Fruit fly (Drosophila melanogaster) whole organism, adult: ENCODE data around the gene CG14160.

Experiments
- CG11617 ChIP-seq: fragments of 200-800 bp; sonication (Bioruptor generic); optimal IDR thresholded peaks from 2 replicates; lab custom pipeline; 2017; ENCODE audit warnings: mild to moderate bottlenecking, missing biosample characterization, missing genetic modification reagents, missing genetic modification characterization
- CG12768 ChIP-seq: fragments of 200-800 bp; sonication (Bioruptor generic); optimal IDR thresholded peaks from 2 replicates; lab custom pipeline; 2017; ENCODE audit warnings: missing biosample characterization, missing genetic modification characterization, mild to moderate bottlenecking, moderate library complexity, missing genetic modification reagents
- CG14711 ChIP-seq: fragments of 200-800 bp; sonication (Bioruptor generic); optimal IDR thresholded peaks from 2 replicates; lab custom pipeline; 2018; ENCODE audit warnings: missing biosample characterization, mild to moderate bottlenecking, missing genetic modification characterization, moderate library complexity
- CG1620 ChIP-seq: fragments of 200-800 bp; sonication (Bioruptor generic); optimal IDR thresholded peaks from 2 replicates; lab custom pipeline; 2016; ENCODE audit warnings: missing biosample characterization, missing genetic modification characterization
- CG33017 ChIP-seq: fragments of 200-800 bp; sonication (Bioruptor generic); optimal IDR thresholded peaks from 2 replicates; lab custom pipeline; 2018; ENCODE audit warnings: missing biosample characterization, mild to moderate bottlenecking, missing genetic modification characterization, moderate library complexity
- CG5204 ChIP-seq: fragments of 200-800 bp; sonication (Bioruptor generic); optimal IDR thresholded peaks from 2 replicates; lab custom pipeline; 2016; ENCODE audit warnings: missing biosample characterization, missing genetic modification characterization
- CG7045 ChIP-seq: fragments of 200-800 bp; sonication (Bioruptor generic); optimal IDR thresholded peaks from 2 replicates; lab custom pipeline; 2017; ENCODE audit warnings: missing biosample characterization, mild to moderate bottlenecking, missing genetic modification characterization
- CG7101 ChIP-seq: fragments of 200-800 bp; sonication (Bioruptor generic); optimal IDR thresholded peaks from 2 replicates; lab custom pipeline; 2018; ENCODE audit warnings: missing biosample characterization, mild to moderate bottlenecking, missing genetic modification characterization, moderate library complexity
- Clk ChIP-seq: fragments of 200-800 bp; sonication (Bioruptor generic); optimal IDR thresholded peaks from 2 replicates; lab custom pipeline; 2017; ENCODE audit warnings: missing biosample characterization, missing genetic modification characterization
- Crg-1 ChIP-seq: fragments of 200-800 bp; sonication (Bioruptor generic); optimal IDR thresholded peaks from 2 replicates; lab custom pipeline; 2016; ENCODE audit warnings: missing biosample characterization, missing genetic modification characterization
- Hr96 ChIP-seq: fragments of 200-800 bp; sonication (Bioruptor generic); optimal IDR thresholded peaks from 2 replicates; lab custom pipeline; 2016; ENCODE audit warnings: missing biosample characterization, missing genetic modification characterization
- Mnt ChIP-seq: fragments of 200-800 bp; sonication (Bioruptor generic); optimal IDR thresholded peaks from 2 replicates; lab custom pipeline; 2016; ENCODE audit warnings: missing biosample characterization, mild to moderate bottlenecking, missing genetic modification characterization
- bab1 ChIP-seq: fragments of 200-800 bp; sonication (Bioruptor generic); optimal IDR thresholded peaks from 3 replicates; lab custom pipeline; 2019; ENCODE audit warnings: missing biosample characterization, mild to moderate bottlenecking, missing genetic modification characterization, moderate library complexity
- cic ChIP-seq: fragments of 200-800 bp; sonication (Bioruptor generic); optimal IDR thresholded peaks from 2 replicates; lab custom pipeline; 2017; ENCODE audit warnings: missing biosample characterization, mild to moderate bottlenecking, missing genetic modification characterization, moderate library complexity
- cnc ChIP-seq, 2 experiments: fragments of >200 bp; optimal IDR thresholded peaks; 2 replicates each; lab custom pipeline; 2017
- kay ChIP-seq: fragments of 200-800 bp; sonication (Bioruptor generic); peaks from one replicate; lab custom pipeline; 2016; ENCODE audit warnings: missing biosample characterization, missing genetic modification characterization, borderline replicate concordance
- ovo ChIP-seq: fragments of 200-800 bp; sonication (Bioruptor generic); optimal IDR thresholded peaks from 2 replicates; lab custom pipeline; 2016; ENCODE audit warnings: missing biosample characterization, missing genetic modification characterization
- pad ChIP-seq: fragments of 200-800 bp; sonication (Bioruptor generic); optimal IDR thresholded peaks from 3 replicates; lab custom pipeline; 2017; ENCODE audit warnings: missing biosample characterization, missing genetic modification characterization, mild to moderate bottlenecking, moderate library complexity, missing genetic modification reagents
- tj ChIP-seq: fragments of 200-800 bp; sonication (Bioruptor generic); optimal IDR thresholded peaks from 3 replicates; lab custom pipeline; 2017; ENCODE audit warnings: missing biosample characterization, mild to moderate bottlenecking, missing genetic modification characterization, moderate library complexity
- toe ChIP-seq: fragments of 200-800 bp; sonication (Bioruptor generic); optimal IDR thresholded peaks from 2 replicates; lab custom pipeline; 2016; ENCODE audit warnings: missing biosample characterization, missing genetic modification characterization

CG14160 gene

dm6 chr3L:10089350-10090266, at the start of gene CG14160:
CG14160 (minus strand) TSS chr3L:10089400.
- no peak for TF ChIP-seq CG11617 (GFP tag; lab: Kevin White, UChicago)
- TF ChIP-seq cic (GFP tag; lab: Kevin White, UChicago): no peak
- TF ChIP-seq Crg-1 (GFP tag; lab: Kevin White, UChicago): no peak
- TF ChIP-seq cnc (optimal IDR thresholded peaks at IDR 0.05; lab: Kevin White, UChicago): peak in 1 of 2 experiments; percentile 79
- TF ChIP-seq CG5204 (GFP tag; lab: Kevin White, UChicago): no peak
- peak; percentile 5 for TF ChIP-seq CG14711 (tag; lab: Kevin White, UChicago)
- TF ChIP-seq Clk (GFP tag; lab: Kevin White, UChicago): no peak
- no peak for TF ChIP-seq Mnt (GFP tag; lab: Kevin White, UChicago)
- TF ChIP-seq pad: no peak
- no peak for TF ChIP-seq ovo (GFP tag; lab: Kevin White, UChicago)
- no peak for TF ChIP-seq Hr96 (GFP tag; lab: Kevin White, UChicago)
- no peak for TF ChIP-seq tj

dm6 chr3L:10110379-10110778, 21.2 kb upstream of the CG14160 start:
- TF ChIP-seq CG11617 (GFP tag; lab: Kevin White, UChicago): peak; percentile 67
- TF ChIP-seq CG14711 (tag; lab: Kevin White, UChicago): peak; percentile 14
- TF ChIP-seq ovo (GFP tag; lab: Kevin White, UChicago): no peak
- TF ChIP-seq CG12768 (GFP tag; lab: Kevin White, UChicago): peak; percentile 20
- TF ChIP-seq bab1 (GFP tag; lab: Kevin White, UChicago): no peak
- TF ChIP-seq cic (GFP tag; lab: Kevin White, UChicago): no peak
- peak; percentile 62 for TF ChIP-seq CG7045
- TF ChIP-seq Crg-1 (GFP tag; lab: Kevin White, UChicago): no peak
- peak; percentile 62 for TF ChIP-seq toe (GFP tag; lab: Kevin White, UChicago)
- TF ChIP-seq pad: no peak
- no peak for TF ChIP-seq cnc (optimal IDR thresholded peaks at IDR 0.05; lab: Kevin White, UChicago)
- peak; percentile 2 for TF ChIP-seq Hr96 (GFP tag; lab: Kevin White, UChicago)
- peak; percentile 20 for TF ChIP-seq Clk (GFP tag; lab: Kevin White, UChicago)
- no peak for TF ChIP-seq CG1620 (GFP tag; lab: Kevin White, UChicago)
- TF ChIP-seq CG33017 (tag; lab: Kevin White, UChicago): no peak
- TF ChIP-seq Mnt (GFP tag; lab: Kevin White, UChicago): no peak
- TF ChIP-seq CG5204 (GFP tag; lab: Kevin White, UChicago): peak; percentile 51
- TF ChIP-seq kay (GFP tag; lab: Kevin White, UChicago): no peak
- TF ChIP-seq CG7101 (tag; lab: Kevin White, UChicago): peak; percentile 30
- TF ChIP-seq tj: peak; percentile 13

DNA sequence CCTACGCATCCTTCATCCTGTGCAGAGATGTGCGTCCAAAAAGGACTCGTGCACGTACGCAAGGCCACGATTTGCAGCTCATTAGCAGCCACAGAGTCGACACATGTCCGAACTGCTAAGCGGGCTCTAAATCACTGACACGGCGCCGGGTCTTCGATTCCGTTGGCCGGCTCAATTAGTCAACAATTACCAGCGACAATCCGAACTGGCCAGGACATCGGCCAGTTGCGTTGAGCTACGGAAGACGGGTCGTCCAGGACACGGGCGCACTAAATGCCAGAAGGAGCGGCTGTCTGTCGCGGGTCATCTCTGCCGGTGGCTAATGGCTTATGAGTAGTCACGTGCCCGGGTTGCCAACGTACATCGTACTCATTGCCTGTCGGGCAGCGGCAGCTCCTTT, 16.6 kb upstream of the CG14160 start:
- TF ChIP-seq Crg-1 (GFP tag; lab: Kevin White, UChicago) (no peak), Hr96 (GFP tag; lab: Kevin White, UChicago) (no peak), tj (no peak), ovo (GFP tag; lab: Kevin White, UChicago) (no peak), CG12768 (GFP tag; lab: Kevin White, UChicago) (no peak), Mnt (GFP tag; lab: Kevin White, UChicago) (no peak), kay (GFP tag; lab: Kevin White, UChicago) (no peak)

DNA sequence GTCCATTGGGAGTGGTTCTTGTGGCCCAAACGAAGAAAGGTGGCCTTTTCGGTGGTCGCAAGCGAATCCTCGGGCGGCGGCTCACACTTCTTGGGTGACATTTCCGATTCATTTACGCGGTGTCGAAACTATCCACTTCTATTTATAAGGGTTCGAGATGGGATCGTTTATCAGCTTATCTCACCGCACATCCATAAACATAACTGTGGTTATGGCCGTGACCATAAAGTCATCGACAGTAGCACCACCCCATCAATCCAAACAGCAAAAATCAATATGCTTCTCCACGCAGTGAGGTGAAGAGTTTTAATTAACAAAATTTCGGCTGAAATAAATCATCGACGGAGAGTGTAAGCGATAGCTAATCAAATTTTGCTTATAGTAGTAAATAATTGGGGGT, 11.6 kb upstream of the CG14160 start, which contains the start of gene CG42826:
Gene CG42826, minus strand, starts transcription at position 101 of the 400 bp plus-strand sequence.
- no peak for TF ChIP-seq pad
- TF ChIP-seq ovo (GFP tag; lab: Kevin White, UChicago): no peak
- no peak for TF ChIP-seq Crg-1 (GFP tag; lab: Kevin White, UChicago)
- no peak for TF ChIP-seq CG33017 (tag; lab: Kevin White, UChicago)

dm6 chr3L:10098015-10098414, 8.8 kb upstream of the CG14160 start, which contains the start of gene Srg2:
Srg2 (minus strand) TSS chr3L:10098115.
- peak; percentile 61 for TF ChIP-seq kay (GFP tag; lab: Kevin White, UChicago)
- no peak for TF ChIP-seq toe (GFP tag; lab: Kevin White, UChicago)

DNA sequence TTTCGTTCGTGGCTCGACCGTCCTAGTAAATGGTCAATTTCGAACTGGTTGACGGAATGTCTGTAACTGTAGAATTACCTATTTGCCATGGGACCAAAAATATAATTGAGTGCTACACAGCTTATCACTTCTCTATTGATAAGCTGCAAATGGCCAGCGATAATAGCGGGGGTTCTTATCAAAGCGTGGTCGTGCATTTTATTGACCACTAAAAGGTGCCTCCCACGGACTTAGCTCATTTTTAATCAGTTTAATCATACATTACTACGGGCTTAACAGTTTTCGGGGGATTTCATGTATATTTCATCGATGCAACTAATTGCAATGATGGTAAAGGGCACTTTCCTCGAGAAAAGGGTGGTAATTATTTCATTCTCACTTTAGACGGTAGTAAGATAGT, 5.5 kb upstream of the CG14160 start, which contains the start of gene CG32054:
Gene CG32054, minus strand, starts transcription at position 17 of the 400 bp plus-strand sequence.
- TF ChIP-seq Hr96 (GFP tag; lab: Kevin White, UChicago) (no peak), CG33017 (tag; lab: Kevin White, UChicago) (no peak), Mnt (GFP tag; lab: Kevin White, UChicago) (no peak), bab1 (GFP tag; lab: Kevin White, UChicago) (no peak), CG7101 (tag; lab: Kevin White, UChicago) (no peak), CG11617 (GFP tag; lab: Kevin White, UChicago) (no peak), Crg-1 (GFP tag; lab: Kevin White, UChicago) (no peak)
